Fruit fly (Drosophila melanogaster): ENCODE data around the gene CG42570.

The CG42570 gene

DNA sequence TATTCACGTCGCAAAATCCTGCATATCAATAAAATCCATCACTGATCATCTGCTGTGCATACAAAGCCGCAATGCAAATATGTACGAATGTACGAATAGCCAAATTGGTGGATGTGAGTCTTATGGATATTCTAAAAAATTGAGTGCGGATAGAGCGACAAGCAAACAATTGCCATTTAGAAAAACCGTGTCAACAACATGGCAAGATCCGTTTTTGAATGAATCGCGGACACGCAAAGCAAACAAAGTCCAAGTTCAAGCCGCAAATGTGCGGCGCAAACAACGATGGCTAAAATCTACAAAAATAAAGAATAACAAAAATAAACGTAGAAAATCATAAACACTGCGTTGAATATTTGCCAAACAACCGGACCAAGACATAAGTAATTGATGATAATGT, 28.1 kb upstream of the CG42570 start:
- TF ChIP-seq Bgb (GFP tag; IDR thresholded peaks at IDR 0.05; ENCODE audit: partially characterized antibody), result no peak
- no peak for TF ChIP-seq ken (GFP tag; IDR thresholded peaks at IDR 0.05)
- TF ChIP-seq NC2β (GFP tag; optimal IDR thresholded peaks at IDR 0.05), result no peak
- TF ChIP-seq bab2 (GFP tag; optimal IDR thresholded peaks at IDR 0.05), result peak; percentile 9
- TF ChIP-seq CG34422 (GFP tag; IDR thresholded peaks at IDR 0.05), result no peak
- TF ChIP-seq CG14710 (tag; optimal IDR thresholded peaks at IDR 0.05), result no peak
- no peak for TF ChIP-seq vfl (GFP tag; optimal IDR thresholded peaks at IDR 0.05)
- no peak for TF ChIP-seq Sin3A (optimal IDR thresholded peaks at IDR 0.05)
- no peak for TF ChIP-seq ase (GFP tag; IDR thresholded peaks at IDR 0.05)
- TF ChIP-seq lov (optimal IDR thresholded peaks at IDR 0.05), result no peak
- TF ChIP-seq lov (GFP tag; IDR thresholded peaks at IDR 0.05), result 0 out of 3 replicates have a peak, but pooled peaks have one; percentile 47
- no peak for TF ChIP-seq sd (tag; optimal IDR thresholded peaks at IDR 0.05)
- TF ChIP-seq CG9609 (GFP tag; optimal IDR thresholded peaks at IDR 0.05), result no peak
- no peak for TF ChIP-seq Dek (tag; optimal IDR thresholded peaks at IDR 0.05)
- TF ChIP-seq schlank (tag; optimal IDR thresholded peaks at IDR 0.05), result peak; percentile 29
- no peak for TF ChIP-seq Myb (GFP tag; optimal IDR thresholded peaks at IDR 0.05)
- TF ChIP-seq CG8944 (GFP tag; optimal IDR thresholded peaks at IDR 0.05), result no peak
- peak; percentile 16 for TF ChIP-seq gem (tag; optimal IDR thresholded peaks at IDR 0.05)
- TF ChIP-seq CG14860 (GFP tag; IDR thresholded peaks at IDR 0.05; ENCODE audit: partially characterized antibody), result no peak
- TF ChIP-seq btn (GFP tag; optimal IDR thresholded peaks at IDR 0.05), result no peak
- TF ChIP-seq grau (tag; optimal IDR thresholded peaks at IDR 0.05), result no peak
- peak; percentile 54; the same call in 1 of the 3 replicates for TF ChIP-seq so (GFP tag; IDR thresholded peaks at IDR 0.05)
- TF ChIP-seq sob (GFP tag; IDR thresholded peaks at IDR 0.05), result no peak
- no peak for TF ChIP-seq Ravus (GFP tag; IDR thresholded peaks at IDR 0.05)
- no peak for TF ChIP-seq Hey (tag; optimal IDR thresholded peaks at IDR 0.05)
- TF ChIP-seq gro (GFP tag; optimal IDR thresholded peaks at IDR 0.05), result no peak
- peak; percentile 47 for TF ChIP-seq lab (GFP tag; optimal IDR thresholded peaks at IDR 0.05)
- TF ChIP-seq CG10979 (tag; optimal IDR thresholded peaks at IDR 0.05), result no peak
- peak in 1 of 2 experiments; percentile 7 for TF ChIP-seq dpn (GFP tag; optimal IDR thresholded peaks at IDR 0.05)
- TF ChIP-seq sens (GFP tag), result no peak
- no peak for TF ChIP-seq Nf-YA (GFP tag; IDR thresholded peaks at IDR 0.05)
- TF ChIP-seq CG30431 (GFP tag; optimal IDR thresholded peaks at IDR 0.05), result no peak
- no peak for TF ChIP-seq Jarid2 (GFP tag; optimal IDR thresholded peaks at IDR 0.05)
- TF ChIP-seq CG12155 (GFP tag; optimal IDR thresholded peaks at IDR 0.05), result no peak
- TF ChIP-seq pb (GFP tag; optimal IDR thresholded peaks at IDR 0.05), result no peak
- peak; percentile 35 for TF ChIP-seq CG10209 (GFP tag; optimal IDR thresholded peaks at IDR 0.05)
- TF ChIP-seq Fer1 (GFP tag; optimal IDR thresholded peaks at IDR 0.05), result peak; percentile 8
- TF ChIP-seq CG16813 (GFP tag; IDR thresholded peaks at IDR 0.05; ENCODE audit: partially characterized antibody), result no peak
- no peak for TF ChIP-seq tgo (GFP tag; IDR thresholded peaks at IDR 0.05)
- no peak for TF ChIP-seq HLH4C (GFP tag; IDR thresholded peaks at IDR 0.05; ENCODE audit: partially characterized antibody)
- TF ChIP-seq Usf (GFP tag; optimal IDR thresholded peaks at IDR 0.05), result no peak
- TF ChIP-seq CG12219 (GFP tag; optimal IDR thresholded peaks at IDR 0.05), result no peak
- TF ChIP-seq B-H2 (GFP tag; optimal IDR thresholded peaks at IDR 0.05), result peak; percentile 41
- peak; percentile 20 for TF ChIP-seq CG18619 (GFP tag; optimal IDR thresholded peaks at IDR 0.05)
- no peak for TF ChIP-seq Taf1 (GFP tag; IDR thresholded peaks at IDR 0.05)
- TF ChIP-seq Lpt (GFP tag; optimal IDR thresholded peaks at IDR 0.05), result no peak
- no peak for TF ChIP-seq fru (optimal IDR thresholded peaks at IDR 0.05)
- no peak for TF ChIP-seq CG11696 (GFP tag; IDR thresholded peaks at IDR 0.05)
- peak; percentile 54 for TF ChIP-seq CG13296 (GFP tag; optimal IDR thresholded peaks at IDR 0.05)
- no peak for TF ChIP-seq tup (GFP tag; optimal IDR thresholded peaks at IDR 0.05)
- no peak for TF ChIP-seq jing (GFP tag; optimal IDR thresholded peaks at IDR 0.05)
- TF ChIP-seq CG9727 (GFP tag; optimal IDR thresholded peaks at IDR 0.05), result no peak
- no peak for TF ChIP-seq emc (GFP tag; optimal IDR thresholded peaks at IDR 0.05)
